Worm (Caenorhabditis elegans) whole organism, L2 larva: ENCODE measurements around the gene inx-10.

Source experiments
- C34F6.9 ChIP-seq: fragments of 150-350 bp; optimal IDR thresholded peaks from 2 replicates; lab custom pipeline; 2014; ENCODE audit warnings: missing biosample characterization, missing genetic modification characterization
- F13H6.1 ChIP-seq: sonication (generic microtip); optimal IDR thresholded peaks from 2 replicates; lab custom pipeline; 2016; ENCODE audit warnings: missing genetic modification characterization, missing compliant biosample characterization
- ZK546.5 ChIP-seq: sonication (generic microtip); optimal IDR thresholded peaks from 2 replicates; lab custom pipeline; 2017; ENCODE audit warnings: missing biosample characterization, missing genetic modification characterization
- alr-1 ChIP-seq: fragments of 150-350 bp; optimal IDR thresholded peaks from 2 replicates; lab custom pipeline; 2014; ENCODE audit warnings: missing biosample characterization, missing genetic modification characterization
- blmp-1 ChIP-seq: sonication (generic microtip); optimal IDR thresholded peaks from 2 replicates; lab custom pipeline; 2017; ENCODE audit warnings: missing genetic modification characterization, mild to moderate bottlenecking, missing compliant biosample characterization, antibody characterized with exemption, moderate library complexity; ENCODE audit not compliant: insufficient read depth
- ceh-16 ChIP-seq: fragments of 150-350 bp; optimal IDR thresholded peaks from 2 replicates; lab custom pipeline; 2014; ENCODE audit warnings: missing biosample characterization, missing genetic modification characterization
- ceh-82 ChIP-seq: fragments of 150-350 bp; optimal IDR thresholded peaks from 2 replicates; lab custom pipeline; 2014; ENCODE audit warnings: missing biosample characterization, missing genetic modification characterization
- crh-2 ChIP-seq: sonication (generic microtip); optimal IDR thresholded peaks from 2 replicates; lab custom pipeline; 2017; ENCODE audit warnings: missing biosample characterization, missing genetic modification characterization
- dmd-4 ChIP-seq: sonication (generic microtip); optimal IDR thresholded peaks from 2 replicates; lab custom pipeline; 2017; ENCODE audit warnings: missing biosample characterization, missing genetic modification characterization
- elt-1 ChIP-seq: fragments of 150-350 bp; optimal IDR thresholded peaks from 2 replicates; lab custom pipeline; 2014; ENCODE audit warnings: missing biosample characterization, missing genetic modification characterization
- elt-3 ChIP-seq: sonication (generic microtip); optimal IDR thresholded peaks from 2 replicates; lab custom pipeline; 2017; ENCODE audit warnings: missing biosample characterization, missing genetic modification characterization
- fos-1 ChIP-seq: fragments of 150-350 bp; optimal IDR thresholded peaks from 2 replicates; lab custom pipeline; 2014; ENCODE audit warnings: missing biosample characterization, missing genetic modification characterization
- gmeb-1 ChIP-seq: fragments of 150-350 bp; optimal IDR thresholded peaks from 2 replicates; lab custom pipeline; 2014; ENCODE audit warnings: missing biosample characterization, missing genetic modification characterization
- lin-11 ChIP-seq: fragments of 150-350 bp; sonication (generic microtip); optimal IDR thresholded peaks from 2 replicates; lab custom pipeline; 2014; ENCODE audit warnings: missing biosample characterization, missing genetic modification characterization, inconsistent platforms, mixed read lengths
- lin-13 ChIP-seq: fragments of 150-350 bp; optimal IDR thresholded peaks from 2 replicates; lab custom pipeline; 2014; ENCODE audit warnings: missing biosample characterization, missing genetic modification reagents, missing genetic modification characterization
- lsy-2 ChIP-seq, 2 experiments: fragments of 150-350 bp in 1 of 2; sonication (generic microtip) in 1 of 2; optimal IDR thresholded peaks; 2 replicates each; lab custom pipeline; 2014 to 2017; ENCODE audit warnings: missing biosample characterization in 2 of 2, missing genetic modification characterization in 2 of 2
- mbf-1 ChIP-seq: sonication (generic microtip); optimal IDR thresholded peaks from 2 replicates; lab custom pipeline; 2017; ENCODE audit warnings: missing biosample characterization, missing genetic modification characterization
- mdl-1 ChIP-seq, 2 experiments: fragments of 150-350 bp in 1 of 2; sonication (generic microtip) in 1 of 2; optimal IDR thresholded peaks; 2 replicates each; lab custom pipeline; 2017; ENCODE audit warnings: missing biosample characterization in 2 of 2, missing genetic modification characterization in 2 of 2
- nhr-12 ChIP-seq: fragments of 150-350 bp; optimal IDR thresholded peaks from 2 replicates; lab custom pipeline; 2014; ENCODE audit warnings: missing biosample characterization, missing genetic modification characterization
- nhr-129 ChIP-seq: fragments of 150-350 bp; optimal IDR thresholded peaks from 2 replicates; lab custom pipeline; 2014; ENCODE audit warnings: missing biosample characterization, missing genetic modification characterization
- nhr-237 ChIP-seq: fragments of 150-350 bp; optimal IDR thresholded peaks from 2 replicates; lab custom pipeline; 2014; ENCODE audit warnings: missing biosample characterization, missing genetic modification characterization
- nhr-25 ChIP-seq: fragments of 150-350 bp; sonication (generic microtip); optimal IDR thresholded peaks from 3 replicates; lab custom pipeline; 2014; ENCODE audit warnings: missing biosample characterization, missing genetic modification characterization
- nhr-6 ChIP-seq: fragments of 150-350 bp; optimal IDR thresholded peaks from 2 replicates; lab custom pipeline; 2014; ENCODE audit warnings: missing biosample characterization, missing genetic modification characterization
- nhr-77 ChIP-seq: fragments of 150-350 bp; optimal IDR thresholded peaks from 2 replicates; lab custom pipeline; 2014; ENCODE audit warnings: missing biosample characterization, missing genetic modification characterization
- peb-1 ChIP-seq: fragments of 150-350 bp; optimal IDR thresholded peaks from 2 replicates; lab custom pipeline; 2014; ENCODE audit warnings: missing biosample characterization, missing genetic modification characterization
- sem-4 ChIP-seq: fragments of 150-350 bp; optimal IDR thresholded peaks from 2 replicates; lab custom pipeline; 2014; ENCODE audit warnings: missing biosample characterization, missing genetic modification reagents, missing genetic modification characterization
- skn-1 ChIP-seq: sonication (generic microtip); optimal IDR thresholded peaks from 2 replicates; lab custom pipeline; 2017; ENCODE audit warnings: missing biosample characterization, missing genetic modification characterization
- sma-9 ChIP-seq, 2 experiments: fragments of 150-350 bp in 1 of 2; sonication (generic microtip) in 1 of 2; optimal IDR thresholded peaks; 2 replicates each; lab custom pipeline; 2014 to 2016; ENCODE audit warnings: missing genetic modification characterization in 2 of 2, mild to moderate bottlenecking in 1 of 2, missing biosample characterization in 1 of 2, missing compliant biosample characterization in 1 of 2, missing genetic modification reagents in 1 of 2, moderate library complexity in 1 of 2
- snpc-4 ChIP-seq: fragments of 150-350 bp; optimal IDR thresholded peaks from 2 replicates; lab custom pipeline; 2014; ENCODE audit warnings: missing biosample characterization, missing genetic modification characterization
- unc-55 ChIP-seq: fragments of 150-350 bp; sonication (generic microtip); optimal IDR thresholded peaks from 3 replicates; lab custom pipeline; 2014; ENCODE audit warnings: missing biosample characterization, missing genetic modification reagents, missing genetic modification characterization
- unc-62 ChIP-seq: fragments of 150-350 bp; optimal IDR thresholded peaks from 2 replicates; lab custom pipeline; 2014; ENCODE audit warnings: missing biosample characterization, missing genetic modification reagents, missing genetic modification characterization
- zag-1 ChIP-seq: fragments of 150-350 bp; optimal IDR thresholded peaks from 2 replicates; lab custom pipeline; 2014; ENCODE audit warnings: missing biosample characterization, missing genetic modification characterization
- ztf-1 ChIP-seq: fragments of 200-800 bp; sonication (Bioruptor generic); conservative IDR thresholded peaks from 2 replicates; pipeline ENCODE4 v1.3.6; 2022; ENCODE audit warnings: missing genetic modification characterization, missing compliant biosample characterization
- ztf-11 ChIP-seq: sonication (generic microtip); optimal IDR thresholded peaks from 2 replicates; lab custom pipeline; 2017; ENCODE audit warnings: missing biosample characterization, missing genetic modification characterization
- ztf-4 ChIP-seq: fragments of 150-350 bp; optimal IDR thresholded peaks from 2 replicates; lab custom pipeline; 2014; ENCODE audit warnings: missing biosample characterization, missing genetic modification characterization

inx-10 gene

ce11 chrV:9175218-9175837 lies 31.9 kb downstream of the inx-10 start, which contains the start of gene spas-1 (continued):
- TF ChIP-seq ZK546.5 (tag; lab: Kevin White, UChicago) = no peak
- TF ChIP-seq peb-1 (tag; lab: Kevin White, UChicago) = no peak
- TF ChIP-seq lin-11 (tag; lab: Kevin White, UChicago) = peak; percentile 13
- peak; percentile 85 for TF ChIP-seq nhr-25 (tag; lab: Kevin White, UChicago)
- peak; percentile 95 for TF ChIP-seq unc-55 (GFP tag; lab: Kevin White, UChicago)
- TF ChIP-seq zag-1 (tag; lab: Kevin White, UChicago) = peak; percentile 37
- TF ChIP-seq nhr-6 = peak; percentile 81
- peak; percentile 99 for TF ChIP-seq gmeb-1 (tag; lab: Kevin White, UChicago)
- TF ChIP-seq mbf-1 (tag; lab: Kevin White, UChicago) = no peak
- TF ChIP-seq, all 48 proteins: peak for 27

- TF ChIP-seq nhr-237 (tag; lab: Kevin White, UChicago) (no peak), ZK546.5 (tag; lab: Kevin White, UChicago) (no peak), lsy-2 (tag; optimal IDR thresholded peaks at IDR 0.05; lab: Kevin White, UChicago) (no peak), gmeb-1 (tag; lab: Kevin White, UChicago) (no peak), elt-3 (no peak)
- TF ChIP-seq, all 48 proteins: peak for 0
Measured at ce11 chrV:9173789-9174188, 33.5 kb downstream of the inx-10 start, which contains the start of gene pqn-16. Gene pqn-16, plus strand, starts transcription at chrV:9174089.

DNA sequence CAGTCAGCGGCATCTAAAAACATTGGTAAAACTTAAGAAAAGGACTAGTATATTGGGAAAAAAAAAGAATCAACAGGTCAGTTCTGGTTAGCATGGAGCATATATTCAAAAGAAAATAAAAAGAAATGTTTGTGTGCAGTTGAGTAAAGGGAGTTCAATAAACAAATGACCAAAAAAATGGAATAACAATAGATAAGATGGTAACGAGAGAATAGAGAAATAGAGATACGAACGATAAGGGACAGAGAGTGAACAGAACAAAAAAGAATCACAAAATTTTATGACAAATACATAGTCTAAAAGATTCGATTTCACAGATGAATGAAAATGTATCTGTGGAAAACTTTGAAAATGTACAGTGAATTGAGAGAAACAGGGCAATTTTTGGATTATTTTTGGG lies 34.3 kb downstream of the inx-10 start, which contains the start of gene gad-3:
TSS of gene gad-3 (minus strand) at position 17 of the 400 bp plus-strand sequence.
- TF ChIP-seq nhr-25 (tag; lab: Kevin White, UChicago) (no peak), fos-1 (peak; percentile 44)
- TF ChIP-seq, all 48 proteins: peak for 1

ce11 chrV:9168089-9168488 lies 39.2 kb downstream of the inx-10 start, which contains the start of gene B0222.11:
Gene B0222.11, minus strand, starts transcription at chrV:9168189.
- TF ChIP-seq dmd-4 = no peak
- no peak for TF ChIP-seq mdl-1 (tag; optimal IDR thresholded peaks at IDR 0.05; lab: Kevin White, UChicago)
- TF ChIP-seq mbf-1 (tag; lab: Kevin White, UChicago) = no peak
- TF ChIP-seq ceh-16 (tag; lab: Kevin White, UChicago) = no peak
- TF ChIP-seq F13H6.1 (tag; lab: Kevin White, UChicago) = no peak
- TF ChIP-seq ztf-4 (tag; lab: Kevin White, UChicago) = no peak
- TF ChIP-seq C34F6.9 = no peak
- TF ChIP-seq alr-1 = no peak
- no peak for TF ChIP-seq lin-13 (GFP tag; lab: Kevin White, UChicago)
- no peak for TF ChIP-seq skn-1 (tag; lab: Kevin White, UChicago)
- no peak for TF ChIP-seq ceh-82
- TF ChIP-seq ztf-1 (GFP tag; lab: Robert Waterston, UW) = no peak
- TF ChIP-seq nhr-77 (tag; lab: Kevin White, UChicago) = no peak
- TF ChIP-seq nhr-25 (tag; lab: Kevin White, UChicago) = no peak
- no peak for TF ChIP-seq elt-3
- no peak for TF ChIP-seq lsy-2 (tag; optimal IDR thresholded peaks at IDR 0.05; lab: Kevin White, UChicago)
- no peak for TF ChIP-seq nhr-129
- no peak for TF ChIP-seq blmp-1 (tag; lab: Kevin White, UChicago)
- no peak for TF ChIP-seq snpc-4 (tag; lab: Kevin White, UChicago)

ce11 chrV:9166306-9166705 lies 41.0 kb downstream of the inx-10 start:
- TF ChIP-seq mbf-1 (tag; lab: Kevin White, UChicago) = no peak
- TF ChIP-seq ceh-16 (tag; lab: Kevin White, UChicago) = peak; percentile 58
- no peak for TF ChIP-seq ztf-11 (tag; lab: Kevin White, UChicago)
- TF ChIP-seq dmd-4 = no peak
- peak; percentile 18 for TF ChIP-seq crh-2 (tag; lab: Kevin White, UChicago)
- peak; percentile 21 for TF ChIP-seq nhr-129
- TF ChIP-seq skn-1 (tag; lab: Kevin White, UChicago) = no peak
- TF ChIP-seq F13H6.1 (tag; lab: Kevin White, UChicago) = no peak
- peak; percentile 70 for TF ChIP-seq sma-9 (GFP tag; optimal IDR thresholded peaks at IDR 0.05; lab: Kevin White, UChicago)
- no peak for TF ChIP-seq sma-9 (tag; optimal IDR thresholded peaks at IDR 0.05; lab: Kevin White, UChicago)
- no peak for TF ChIP-seq C34F6.9
- TF ChIP-seq nhr-12 (tag; lab: Kevin White, UChicago) = no peak
- TF ChIP-seq alr-1 = no peak
- peak; percentile 37 for TF ChIP-seq blmp-1 (tag; lab: Kevin White, UChicago)
- no peak for TF ChIP-seq lin-11 (tag; lab: Kevin White, UChicago)
- TF ChIP-seq sem-4 (tag; lab: Kevin White, UChicago) = no peak
- TF ChIP-seq elt-1 = no peak
- peak; percentile 8 for TF ChIP-seq nhr-6
- no peak for TF ChIP-seq unc-62 (GFP tag; lab: Kevin White, UChicago)
- no peak for TF ChIP-seq lin-13 (GFP tag; lab: Kevin White, UChicago)
- peak; percentile 44 for TF ChIP-seq nhr-25 (tag; lab: Kevin White, UChicago)
- no peak for TF ChIP-seq mdl-1 (tag; optimal IDR thresholded peaks at IDR 0.05; lab: Kevin White, UChicago)
- no peak for TF ChIP-seq gmeb-1 (tag; lab: Kevin White, UChicago)
